Worm (Caenorhabditis elegans) whole organism, L2 larva: ENCODE results near the gene clec-65.
A peak's percentile ranks its signal among the peaks of the same experiment; 100 is the strongest.

Source experiments
- C34F6.9 ChIP-seq: fragments of 150-350 bp; optimal IDR thresholded peaks from 2 replicates; lab custom pipeline; 2014; ENCODE audit warnings: missing biosample characterization, missing genetic modification characterization
- F13H6.1 ChIP-seq: sonication (generic microtip); optimal IDR thresholded peaks from 2 replicates; lab custom pipeline; 2016; ENCODE audit warnings: missing genetic modification characterization, missing compliant biosample characterization
- R02D3.7 ChIP-seq: fragments of 150-350 bp; optimal IDR thresholded peaks from 2 replicates; lab custom pipeline; 2014; ENCODE audit warnings: missing biosample characterization, missing genetic modification characterization
- Y55F3AM.14 ChIP-seq: fragments of 200-800 bp; sonication (Bioruptor generic); optimal IDR thresholded peaks from 2 replicates; lab custom pipeline; 2018; ENCODE audit warnings: mild to moderate bottlenecking, missing genetic modification characterization, missing compliant biosample characterization
- ZK546.5 ChIP-seq: sonication (generic microtip); optimal IDR thresholded peaks from 2 replicates; lab custom pipeline; 2017; ENCODE audit warnings: missing biosample characterization, missing genetic modification characterization
- alr-1 ChIP-seq: fragments of 150-350 bp; optimal IDR thresholded peaks from 2 replicates; lab custom pipeline; 2014; ENCODE audit warnings: missing biosample characterization, missing genetic modification characterization
- aly-2 ChIP-seq: fragments of 150-350 bp; optimal IDR thresholded peaks from 2 replicates; lab custom pipeline; 2014; ENCODE audit warnings: missing biosample characterization, missing genetic modification characterization
- ama-1 ChIP-seq: fragments of 150-350 bp; optimal IDR thresholded peaks from 2 replicates; lab custom pipeline; 2018; ENCODE audit warnings: inconsistent platforms
- blmp-1 ChIP-seq: sonication (generic microtip); optimal IDR thresholded peaks from 2 replicates; lab custom pipeline; 2017; ENCODE audit warnings: missing genetic modification characterization, mild to moderate bottlenecking, missing compliant biosample characterization, antibody characterized with exemption, moderate library complexity; ENCODE audit not compliant: insufficient read depth
- ceh-16 ChIP-seq: fragments of 150-350 bp; optimal IDR thresholded peaks from 2 replicates; lab custom pipeline; 2014; ENCODE audit warnings: missing biosample characterization, missing genetic modification characterization
- ceh-82 ChIP-seq: fragments of 150-350 bp; optimal IDR thresholded peaks from 2 replicates; lab custom pipeline; 2014; ENCODE audit warnings: missing biosample characterization, missing genetic modification characterization
- crh-2 ChIP-seq: sonication (generic microtip); optimal IDR thresholded peaks from 2 replicates; lab custom pipeline; 2017; ENCODE audit warnings: missing biosample characterization, missing genetic modification characterization
- dmd-4 ChIP-seq: sonication (generic microtip); optimal IDR thresholded peaks from 2 replicates; lab custom pipeline; 2017; ENCODE audit warnings: missing biosample characterization, missing genetic modification characterization
- egl-27 ChIP-seq: sonication (generic microtip); optimal IDR thresholded peaks from 3 replicates; lab custom pipeline; 2017; ENCODE audit warnings: missing biosample characterization, missing genetic modification reagents, missing genetic modification characterization
- elt-1 ChIP-seq: fragments of 150-350 bp; optimal IDR thresholded peaks from 2 replicates; lab custom pipeline; 2014; ENCODE audit warnings: missing biosample characterization, missing genetic modification characterization
- elt-3 ChIP-seq: sonication (generic microtip); optimal IDR thresholded peaks from 2 replicates; lab custom pipeline; 2017; ENCODE audit warnings: missing biosample characterization, missing genetic modification characterization
- fos-1 ChIP-seq: fragments of 150-350 bp; optimal IDR thresholded peaks from 2 replicates; lab custom pipeline; 2014; ENCODE audit warnings: missing biosample characterization, missing genetic modification characterization
- gmeb-1 ChIP-seq: fragments of 150-350 bp; optimal IDR thresholded peaks from 2 replicates; lab custom pipeline; 2014; ENCODE audit warnings: missing biosample characterization, missing genetic modification characterization
- lin-11 ChIP-seq: fragments of 150-350 bp; sonication (generic microtip); optimal IDR thresholded peaks from 2 replicates; lab custom pipeline; 2014; ENCODE audit warnings: missing biosample characterization, missing genetic modification characterization, inconsistent platforms, mixed read lengths
- lin-13 ChIP-seq: fragments of 150-350 bp; optimal IDR thresholded peaks from 2 replicates; lab custom pipeline; 2014; ENCODE audit warnings: missing biosample characterization, missing genetic modification reagents, missing genetic modification characterization
- lin-39 ChIP-seq: fragments of 150-350 bp; optimal IDR thresholded peaks from 2 replicates; lab custom pipeline; 2014; ENCODE audit warnings: missing biosample characterization, missing genetic modification reagents, missing genetic modification characterization
- lsy-2 ChIP-seq, 2 experiments: fragments of 150-350 bp in 1 of 2; sonication (generic microtip) in 1 of 2; optimal IDR thresholded peaks; 2 replicates each; lab custom pipeline; 2014 to 2017; ENCODE audit warnings: missing biosample characterization in 2 of 2, missing genetic modification characterization in 2 of 2
- mab-5 ChIP-seq: fragments of 150-350 bp; optimal IDR thresholded peaks from 2 replicates; lab custom pipeline; 2014; ENCODE audit warnings: missing biosample characterization, missing genetic modification characterization
- mbf-1 ChIP-seq: sonication (generic microtip); optimal IDR thresholded peaks from 2 replicates; lab custom pipeline; 2017; ENCODE audit warnings: missing biosample characterization, missing genetic modification characterization
- mdl-1 ChIP-seq, 2 experiments: fragments of 150-350 bp in 1 of 2; sonication (generic microtip) in 1 of 2; optimal IDR thresholded peaks; 2 replicates each; lab custom pipeline; 2017; ENCODE audit warnings: missing biosample characterization in 2 of 2, missing genetic modification characterization in 2 of 2
- nhr-10 ChIP-seq: sonication (generic microtip); optimal IDR thresholded peaks from 2 replicates; lab custom pipeline; 2017; ENCODE audit warnings: missing biosample characterization, missing genetic modification characterization
- nhr-11 ChIP-seq: fragments of 150-350 bp; optimal IDR thresholded peaks from 2 replicates; lab custom pipeline; 2014; ENCODE audit warnings: missing biosample characterization, missing genetic modification characterization
- nhr-12 ChIP-seq: fragments of 150-350 bp; optimal IDR thresholded peaks from 2 replicates; lab custom pipeline; 2014; ENCODE audit warnings: missing biosample characterization, missing genetic modification characterization
- nhr-129 ChIP-seq: fragments of 150-350 bp; optimal IDR thresholded peaks from 2 replicates; lab custom pipeline; 2014; ENCODE audit warnings: missing biosample characterization, missing genetic modification characterization
- nhr-21 ChIP-seq: fragments of 150-350 bp; optimal IDR thresholded peaks from 2 replicates; lab custom pipeline; 2014; ENCODE audit warnings: missing biosample characterization, missing genetic modification characterization
- nhr-23 ChIP-seq: fragments of 150-350 bp; optimal IDR thresholded peaks from 2 replicates; lab custom pipeline; 2014; ENCODE audit warnings: missing biosample characterization, missing genetic modification reagents, missing genetic modification characterization
- nhr-237 ChIP-seq: fragments of 150-350 bp; optimal IDR thresholded peaks from 2 replicates; lab custom pipeline; 2014; ENCODE audit warnings: missing biosample characterization, missing genetic modification characterization
- nhr-25 ChIP-seq: fragments of 150-350 bp; sonication (generic microtip); optimal IDR thresholded peaks from 3 replicates; lab custom pipeline; 2014; ENCODE audit warnings: missing biosample characterization, missing genetic modification characterization
- nhr-6 ChIP-seq: fragments of 150-350 bp; optimal IDR thresholded peaks from 2 replicates; lab custom pipeline; 2014; ENCODE audit warnings: missing biosample characterization, missing genetic modification characterization
- nhr-77 ChIP-seq: fragments of 150-350 bp; optimal IDR thresholded peaks from 2 replicates; lab custom pipeline; 2014; ENCODE audit warnings: missing biosample characterization, missing genetic modification characterization
- peb-1 ChIP-seq: fragments of 150-350 bp; optimal IDR thresholded peaks from 2 replicates; lab custom pipeline; 2014; ENCODE audit warnings: missing biosample characterization, missing genetic modification characterization
- sem-4 ChIP-seq: fragments of 150-350 bp; optimal IDR thresholded peaks from 2 replicates; lab custom pipeline; 2014; ENCODE audit warnings: missing biosample characterization, missing genetic modification reagents, missing genetic modification characterization
- skn-1 ChIP-seq: sonication (generic microtip); optimal IDR thresholded peaks from 2 replicates; lab custom pipeline; 2017; ENCODE audit warnings: missing biosample characterization, missing genetic modification characterization
- sma-3 ChIP-seq: sonication (generic microtip); optimal IDR thresholded peaks from 2 replicates; lab custom pipeline; 2016; ENCODE audit warnings: missing genetic modification reagents, missing genetic modification characterization, missing compliant biosample characterization
- sma-9 ChIP-seq, 2 experiments: fragments of 150-350 bp in 1 of 2; sonication (generic microtip) in 1 of 2; optimal IDR thresholded peaks; 2 replicates each; lab custom pipeline; 2014 to 2016; ENCODE audit warnings: missing genetic modification characterization in 2 of 2, mild to moderate bottlenecking in 1 of 2, missing biosample characterization in 1 of 2, missing compliant biosample characterization in 1 of 2, missing genetic modification reagents in 1 of 2, moderate library complexity in 1 of 2
- snpc-4 ChIP-seq: fragments of 150-350 bp; optimal IDR thresholded peaks from 2 replicates; lab custom pipeline; 2014; ENCODE audit warnings: missing biosample characterization, missing genetic modification characterization
- unc-39 ChIP-seq: fragments of 150-350 bp; optimal IDR thresholded peaks from 2 replicates; lab custom pipeline; 2014; ENCODE audit warnings: missing biosample characterization, missing genetic modification characterization
- unc-55 ChIP-seq: fragments of 150-350 bp; sonication (generic microtip); optimal IDR thresholded peaks from 3 replicates; lab custom pipeline; 2014; ENCODE audit warnings: missing biosample characterization, missing genetic modification reagents, missing genetic modification characterization
- unc-62 ChIP-seq: fragments of 150-350 bp; optimal IDR thresholded peaks from 2 replicates; lab custom pipeline; 2014; ENCODE audit warnings: missing biosample characterization, missing genetic modification reagents, missing genetic modification characterization
- zag-1 ChIP-seq: fragments of 150-350 bp; optimal IDR thresholded peaks from 2 replicates; lab custom pipeline; 2014; ENCODE audit warnings: missing biosample characterization, missing genetic modification characterization
- ztf-1 ChIP-seq: fragments of 200-800 bp; sonication (Bioruptor generic); conservative IDR thresholded peaks from 2 replicates; pipeline ENCODE4 v1.3.6; 2022; ENCODE audit warnings: missing genetic modification characterization, missing compliant biosample characterization
- ztf-11 ChIP-seq: sonication (generic microtip); optimal IDR thresholded peaks from 2 replicates; lab custom pipeline; 2017; ENCODE audit warnings: missing biosample characterization, missing genetic modification characterization
- ztf-4 ChIP-seq: fragments of 150-350 bp; optimal IDR thresholded peaks from 2 replicates; lab custom pipeline; 2014; ENCODE audit warnings: missing biosample characterization, missing genetic modification characterization

Gene clec-65

ce11 chrII:12944587-12945126, 43.5 kb downstream of the clec-65 start:
- TF ChIP-seq peb-1 (no peak), nhr-10 (tag; lab: Kevin White, UChicago) (peak; percentile 84), egl-27 (tag; lab: Kevin White, UChicago) (peak; percentile 85), ZK546.5 (tag; lab: Kevin White, UChicago) (peak; percentile 34), crh-2 (peak; percentile 92), ztf-4 (peak; percentile 76), nhr-237 (tag; lab: Kevin White, UChicago) (peak; percentile 70), mdl-1 (tag; optimal IDR thresholded peaks at IDR 0.05; lab: Kevin White, UChicago) (peak; percentile 87 to 91), sem-4 (peak; percentile 79), mbf-1 (tag; lab: Kevin White, UChicago) (no peak), nhr-6 (peak; percentile 74), zag-1 (tag; lab: Kevin White, UChicago) (peak; percentile 78), ama-1 (lab: Kevin White, UChicago) (peak; percentile 100), nhr-77 (peak; percentile 63), lin-39 (no peak), nhr-25 (tag; lab: Kevin White, UChicago) (peak; percentile 89), F13H6.1 (tag; lab: Kevin White, UChicago) (peak; percentile 94), unc-39 (tag; lab: Kevin White, UChicago) (no peak), lsy-2 (tag; optimal IDR thresholded peaks at IDR 0.05; lab: Kevin White, UChicago) (peak; percentile 81 to 85), Y55F3AM.14 (GFP tag; lab: Kevin White, UChicago) (peak; percentile 89), nhr-11 (tag; lab: Kevin White, UChicago) (peak; percentile 20), nhr-23 (tag; lab: Kevin White, UChicago) (no peak), snpc-4 (peak; percentile 99), fos-1 (tag; lab: Kevin White, UChicago) (peak; percentile 70), ztf-1 (GFP tag; lab: Robert Waterston, UW) (no peak), nhr-129 (peak; percentile 87), blmp-1 (tag; lab: Kevin White, UChicago) (peak; percentile 62), dmd-4 (no peak), alr-1 (tag; lab: Kevin White, UChicago) (no peak), gmeb-1 (tag; lab: Kevin White, UChicago) (peak; percentile 82), lin-13 (GFP tag; lab: Kevin White, UChicago) (peak; percentile 90), unc-62 (GFP tag; lab: Kevin White, UChicago) (no peak), ztf-11 (tag; lab: Kevin White, UChicago) (no peak), lin-11 (tag; lab: Kevin White, UChicago) (peak; percentile 88), ceh-16 (tag; lab: Kevin White, UChicago) (peak; percentile 98), mab-5 (tag; lab: Kevin White, UChicago) (peak; percentile 36), ceh-82 (peak; percentile 60), elt-1 (tag; lab: Kevin White, UChicago) (no peak), R02D3.7 (tag; lab: Kevin White, UChicago) (peak; percentile 24), skn-1 (tag; lab: Kevin White, UChicago) (peak; percentile 22), aly-2 (no peak), nhr-12 (tag; lab: Kevin White, UChicago) (no peak), C34F6.9 (tag; lab: Kevin White, UChicago) (peak; percentile 59), sma-9 (GFP tag; optimal IDR thresholded peaks at IDR 0.05; lab: Kevin White, UChicago) (peak; percentile 88), sma-9 (tag; optimal IDR thresholded peaks at IDR 0.05; lab: Kevin White, UChicago) (no peak), elt-3 (tag; lab: Kevin White, UChicago) (no peak), unc-55 (GFP tag; lab: Kevin White, UChicago) (peak; percentile 74), nhr-21 (tag; lab: Kevin White, UChicago) (peak; percentile 95), sma-3 (peak; percentile 97)
